Worm (Caenorhabditis elegans) whole organism, L4/young adult: ENCODE measurements around the gene C48B4.8.

Source experiments
- W03F9.2 ChIP-seq: fragments of 150-350 bp; optimal IDR thresholded peaks from 2 replicates; lab custom pipeline; 2014; ENCODE audit warnings: missing biosample characterization, missing genetic modification characterization
- dao-5 ChIP-seq: sonication (generic microtip); optimal IDR thresholded peaks from 2 replicates; lab custom pipeline; 2016; ENCODE audit warnings: missing genotype, missing genetic modification characterization, moderate library complexity, missing compliant biosample characterization
- him-1 ChIP-seq: sonication (generic microtip); optimal IDR thresholded peaks from 2 replicates; lab custom pipeline; 2016; ENCODE audit warnings: missing genotype, missing genetic modification reagents, missing genetic modification characterization, missing compliant biosample characterization

C48B4.8 gene

DNA sequence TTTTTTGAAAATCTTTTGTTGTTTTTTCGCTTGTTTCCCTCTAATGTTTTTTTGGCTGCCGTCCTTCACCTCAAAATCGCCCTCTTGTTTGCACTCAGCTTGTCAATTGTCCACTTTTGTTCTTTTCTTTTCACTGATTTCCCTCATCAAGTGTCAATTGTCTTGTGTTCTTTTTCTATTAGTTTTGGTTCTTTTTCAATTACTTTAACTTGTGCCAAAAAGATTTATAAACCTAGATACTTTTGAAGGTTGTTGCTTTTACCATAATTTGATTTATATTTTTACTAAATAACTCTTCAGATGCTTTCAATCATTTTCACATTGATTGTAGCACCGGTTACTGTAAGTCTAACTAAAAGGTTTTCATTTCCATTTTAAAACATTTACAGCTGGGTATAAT is 7.4 kb upstream of the C48B4.8 start, which contains the start of gene C48B4.13:
Gene C48B4.13, plus strand, starts transcription at position 301 of the 400 bp plus-strand sequence.
- TF ChIP-seq W03F9.2 = no peak
- no peak for TF ChIP-seq him-1 (tag; lab: Kevin White, UChicago)
- no peak for TF ChIP-seq dao-5 (tag; lab: Kevin White, UChicago)

DNA sequence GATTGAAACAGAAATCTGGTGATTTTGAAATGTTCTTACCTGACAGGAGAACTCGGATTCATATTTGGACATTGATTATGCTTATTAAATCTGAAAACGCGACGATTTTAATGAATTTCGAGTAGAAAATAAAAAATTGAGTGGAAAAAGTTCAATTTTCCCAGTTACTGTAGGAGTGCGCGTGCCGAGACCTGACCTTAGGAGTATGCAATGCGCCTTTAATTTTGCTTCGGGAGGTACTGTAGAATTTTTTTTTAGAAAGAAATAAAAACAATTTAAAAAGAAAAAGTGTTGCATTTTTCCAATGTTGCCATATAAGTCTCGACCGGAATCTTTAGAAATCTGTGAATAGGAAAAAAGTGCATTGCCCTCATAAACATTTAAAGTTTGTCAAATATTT is 4.9 kb upstream of the C48B4.8 start, which contains the start of gene C48B4.11:
Gene C48B4.11, minus strand, starts transcription at position 143 of the 400 bp plus-strand sequence.
- TF ChIP-seq dao-5 (tag; lab: Kevin White, UChicago) (no peak), him-1 (tag; lab: Kevin White, UChicago) (no peak), W03F9.2 (no peak)

DNA sequence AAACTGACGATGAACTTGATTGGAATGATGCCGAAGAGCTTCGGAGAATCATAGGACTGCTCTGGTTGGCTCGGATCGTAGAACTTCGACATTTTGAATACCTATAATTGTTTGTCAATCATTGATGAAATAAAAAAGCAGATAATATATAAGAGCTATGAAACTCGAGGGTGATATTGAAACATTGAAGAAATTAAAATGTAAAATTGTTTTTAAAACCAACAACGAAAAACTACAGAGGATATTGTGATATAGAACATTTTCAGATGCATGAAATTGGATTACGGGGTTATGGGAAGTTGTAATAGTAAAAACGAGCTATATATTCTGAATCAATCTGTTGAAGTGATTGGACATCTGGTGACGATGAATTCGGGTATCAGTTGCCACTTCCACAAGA is 3.4 kb upstream of the C48B4.8 start, which contains the start of gene C48B4.10:
Gene C48B4.10, minus strand, starts transcription at position 101 of the 400 bp plus-strand sequence.
- no peak for TF ChIP-seq W03F9.2
- no peak for TF ChIP-seq him-1 (tag; lab: Kevin White, UChicago)
- no peak for TF ChIP-seq dao-5 (tag; lab: Kevin White, UChicago)

DNA sequence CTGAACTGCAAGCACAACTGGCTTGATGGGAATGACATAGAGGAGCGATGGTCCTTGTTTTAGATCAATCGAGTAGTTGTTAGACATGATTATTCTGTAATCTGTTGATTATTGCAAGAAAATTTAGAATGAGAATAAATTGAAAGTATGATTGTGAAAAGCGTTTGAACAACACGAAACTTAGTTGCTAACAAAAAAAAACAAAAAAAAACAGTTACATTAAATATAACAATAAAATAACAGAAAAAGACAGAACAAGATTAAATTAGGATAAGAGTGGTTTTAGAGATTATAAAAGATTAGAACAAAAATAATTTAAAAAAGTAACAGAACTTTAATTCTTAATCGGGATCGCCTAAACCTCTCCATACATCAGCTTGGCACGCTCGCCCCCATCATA is 2.2 kb upstream of the C48B4.8 start, which contains the start of gene C48B4.9:
Gene C48B4.9, minus strand, starts transcription at position 101 of the 400 bp plus-strand sequence.
- TF ChIP-seq W03F9.2 (no peak), dao-5 (tag; lab: Kevin White, UChicago) (no peak), him-1 (tag; lab: Kevin White, UChicago) (no peak)

DNA sequence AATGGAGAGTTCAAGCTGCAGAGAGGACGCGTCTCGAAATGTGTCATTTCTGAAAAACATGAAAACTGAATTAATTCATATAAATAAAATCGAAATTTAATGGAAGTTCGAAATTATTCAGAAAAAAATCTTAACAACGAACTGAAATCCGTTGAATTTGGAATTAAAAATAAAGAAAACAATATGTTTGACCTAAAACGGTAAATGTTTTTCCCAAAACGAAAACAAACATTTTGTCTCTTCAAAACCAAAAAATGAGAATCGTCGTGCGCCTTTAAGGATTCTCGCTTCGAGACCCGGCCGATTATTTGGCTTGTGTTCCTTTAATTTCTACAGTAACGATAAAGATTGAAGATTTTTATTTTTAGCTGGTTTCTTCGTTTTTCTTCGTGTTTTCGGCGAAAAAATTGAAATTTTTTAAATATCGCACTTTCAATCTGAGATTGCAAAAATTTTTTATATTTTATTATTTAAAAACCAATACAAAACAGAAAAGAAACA is 1.6 kb downstream of the C48B4.8 start, which contains the start of gene C48B4.7:
Gene C48B4.7, minus strand, starts transcription at position 51 of the 501 bp plus-strand sequence.
- TF ChIP-seq dao-5 (tag; lab: Kevin White, UChicago) (no peak), W03F9.2 (peak; percentile 15), him-1 (tag; lab: Kevin White, UChicago) (no peak)

DNA sequence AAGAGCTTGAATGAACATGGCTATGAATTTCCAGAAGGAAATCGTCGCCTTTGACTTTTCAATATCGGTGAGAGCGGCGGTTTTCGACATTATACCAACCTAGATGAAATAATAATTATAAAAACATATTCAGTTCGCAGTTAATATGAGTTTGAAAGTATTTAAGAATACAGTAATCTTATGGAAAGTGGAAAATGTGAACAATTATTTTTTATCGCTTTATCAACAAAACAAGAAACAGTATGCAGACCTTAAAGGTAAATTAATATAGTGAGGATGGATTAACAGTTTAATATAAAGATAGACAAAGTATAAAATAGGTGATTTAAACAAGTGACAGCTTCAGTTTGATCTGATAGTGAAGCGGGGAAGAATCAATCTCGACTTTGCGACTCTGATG is 2.6 kb downstream of the C48B4.8 start, which contains the start of gene C48B4.6:
Gene C48B4.6, minus strand, starts transcription at position 101 of the 400 bp plus-strand sequence.
- TF ChIP-seq W03F9.2 (no peak), dao-5 (tag; lab: Kevin White, UChicago) (no peak), him-1 (tag; lab: Kevin White, UChicago) (no peak)

DNA sequence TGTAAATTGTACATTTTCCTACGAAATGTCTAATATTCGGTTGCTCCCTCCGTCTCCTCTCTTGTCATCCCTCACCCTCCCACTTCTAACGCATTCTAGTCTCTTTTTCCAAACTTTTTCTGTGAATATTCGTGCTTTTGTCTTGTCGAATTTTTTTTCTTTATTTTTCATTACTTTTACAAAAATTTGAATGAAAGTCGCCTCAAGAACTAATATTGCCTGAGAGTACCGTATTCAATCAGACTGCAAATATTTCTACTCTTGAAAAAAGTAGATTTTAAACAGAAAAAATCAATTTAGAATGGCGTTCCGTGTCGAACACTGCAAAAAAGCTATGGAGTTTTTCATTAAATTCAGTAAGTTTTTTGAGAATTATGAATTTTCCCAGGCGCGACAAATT is 4.8 kb downstream of the C48B4.8 start, which contains the start of gene ZK1098.11:
Gene ZK1098.11, plus strand, starts transcription at position 301 of the 400 bp plus-strand sequence.
- no peak for TF ChIP-seq dao-5 (tag; lab: Kevin White, UChicago)
- no peak for TF ChIP-seq W03F9.2
- TF ChIP-seq him-1 (tag; lab: Kevin White, UChicago) = no peak

DNA sequence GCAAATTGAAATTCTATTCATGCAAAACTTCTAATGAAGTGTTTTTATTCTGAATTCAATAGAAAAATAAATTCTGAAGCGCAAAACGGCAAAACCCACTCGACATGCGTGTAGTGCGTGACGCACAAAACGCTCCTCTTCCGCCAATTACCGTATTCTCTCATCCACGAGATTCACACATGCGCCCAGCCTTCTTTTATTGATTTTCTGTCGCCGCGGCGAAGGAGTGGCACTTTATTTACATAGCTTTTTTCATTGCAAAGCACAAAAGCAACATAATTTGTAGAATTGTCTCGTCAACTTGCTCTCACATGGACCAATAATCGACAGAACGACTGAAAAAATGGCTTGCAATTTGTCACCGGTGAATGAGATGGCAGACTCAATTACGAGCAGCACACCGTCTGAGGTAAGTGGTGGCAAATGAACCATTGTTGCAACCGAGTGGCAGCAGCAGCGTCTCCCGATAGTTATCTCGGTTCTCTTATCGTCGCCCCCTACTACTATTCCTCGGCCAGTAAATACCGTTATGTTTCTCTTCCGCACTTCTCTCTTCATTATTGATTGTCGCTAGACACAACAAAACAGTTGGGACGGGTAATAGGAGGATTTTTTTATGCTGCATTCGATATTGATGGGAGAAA is 14.9 kb downstream of the C48B4.8 start, which contains the start of gene unc-16:
Gene unc-16, plus strand, starts transcription at position 243 of the 644 bp plus-strand sequence.
- TF ChIP-seq W03F9.2 (peak; percentile 84), dao-5 (tag; lab: Kevin White, UChicago) (no peak), him-1 (tag; lab: Kevin White, UChicago) (peak; percentile 55)

DNA sequence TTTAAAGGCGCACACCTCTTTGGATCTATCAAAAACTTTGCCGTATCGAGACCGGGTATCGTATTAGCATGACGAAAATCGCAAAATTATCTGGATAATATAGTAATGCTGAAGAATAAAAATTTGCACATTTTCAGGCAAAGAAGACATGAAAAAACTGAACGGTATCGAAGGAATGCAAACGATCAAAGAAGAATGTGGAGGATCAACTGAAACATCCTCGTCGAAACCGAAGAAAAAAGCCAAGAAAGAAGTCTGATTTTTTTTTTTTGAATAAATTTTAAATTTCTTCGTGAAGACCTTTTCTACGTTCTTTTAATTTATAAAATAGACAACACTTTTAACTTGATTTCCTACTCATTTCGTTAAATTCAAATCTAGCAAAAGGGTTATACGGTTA is 16.2 kb downstream of the C48B4.8 start, which contains the start of gene ZK1098.12:
Gene ZK1098.12, plus strand, starts transcription at position 301 of the 400 bp plus-strand sequence.
- no peak for TF ChIP-seq W03F9.2
- no peak for TF ChIP-seq dao-5 (tag; lab: Kevin White, UChicago)
- TF ChIP-seq him-1 (tag; lab: Kevin White, UChicago) = no peak

DNA sequence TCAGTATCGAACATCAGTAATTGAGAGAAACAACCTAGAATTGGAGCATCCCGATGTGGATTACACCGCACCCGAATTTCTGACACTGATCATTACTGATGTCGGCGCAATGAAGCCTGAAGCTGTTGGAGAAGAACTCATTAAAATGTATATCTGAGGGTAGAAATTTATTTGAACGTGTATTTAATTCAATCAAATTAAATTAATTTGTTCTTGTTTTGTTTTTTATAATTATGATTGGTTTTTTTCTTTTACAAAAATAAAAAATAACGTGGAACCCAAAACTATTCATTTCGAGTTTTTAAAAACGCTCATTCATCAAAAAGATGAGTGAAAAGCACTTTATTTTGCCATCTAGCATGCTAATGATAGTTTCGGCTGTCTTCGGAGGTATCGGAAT is 16.9 kb downstream of the C48B4.8 start, which contains the start of gene ZK1098.9:
Gene ZK1098.9, plus strand, starts transcription at position 301 of the 400 bp plus-strand sequence.
- TF ChIP-seq W03F9.2 (no peak), him-1 (tag; lab: Kevin White, UChicago) (no peak), dao-5 (tag; lab: Kevin White, UChicago) (no peak)

DNA sequence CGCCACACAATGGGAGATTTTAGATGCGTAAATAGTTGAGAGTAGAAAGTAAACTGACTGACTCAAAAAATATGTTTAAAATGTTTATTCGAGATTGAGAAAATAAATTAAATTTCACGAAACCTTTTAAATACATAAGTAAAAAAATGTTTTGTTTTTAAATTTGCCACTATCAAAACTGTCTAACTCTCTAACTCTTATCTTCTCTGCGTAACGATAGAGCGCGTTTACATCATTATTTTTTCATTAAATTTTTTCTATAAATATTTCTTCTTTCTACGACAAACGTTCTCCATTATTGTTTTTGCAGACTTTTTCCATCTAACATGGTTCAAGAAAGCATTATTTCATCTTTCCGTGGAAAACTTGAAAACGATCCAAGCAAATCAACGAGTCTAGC is 18.2 kb downstream of the C48B4.8 start, which contains the start of gene eif-2Balpha:
Gene eif-2Balpha, plus strand, starts transcription at position 304 of the 400 bp plus-strand sequence.
- peak; percentile 56 for TF ChIP-seq W03F9.2
- no peak for TF ChIP-seq dao-5 (tag; lab: Kevin White, UChicago)
- TF ChIP-seq him-1 (tag; lab: Kevin White, UChicago) = no peak

DNA sequence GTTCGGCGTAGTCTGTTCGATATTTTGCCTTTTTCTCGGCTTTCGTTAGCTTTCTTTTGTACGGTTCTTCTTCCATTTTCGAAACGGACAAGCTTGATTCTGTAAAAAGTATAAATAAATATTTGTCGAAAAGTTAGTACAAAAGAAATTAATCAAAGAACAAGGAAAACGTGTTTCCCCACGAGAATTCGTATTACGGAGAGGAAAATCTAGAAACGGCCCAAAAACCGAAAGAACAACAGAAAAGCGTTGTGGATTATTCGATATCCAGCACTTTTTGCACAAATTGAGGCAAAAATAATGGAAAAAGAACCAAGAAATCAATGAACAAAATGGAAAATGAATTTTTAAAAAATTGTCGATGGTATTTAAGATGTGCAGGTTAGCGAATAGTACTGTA is 18.8 kb downstream of the C48B4.8 start, which contains the start of gene mut-7:
Gene mut-7, minus strand, starts transcription at position 101 of the 400 bp plus-strand sequence.
- TF ChIP-seq W03F9.2 = no peak
- no peak for TF ChIP-seq him-1 (tag; lab: Kevin White, UChicago)

DNA sequence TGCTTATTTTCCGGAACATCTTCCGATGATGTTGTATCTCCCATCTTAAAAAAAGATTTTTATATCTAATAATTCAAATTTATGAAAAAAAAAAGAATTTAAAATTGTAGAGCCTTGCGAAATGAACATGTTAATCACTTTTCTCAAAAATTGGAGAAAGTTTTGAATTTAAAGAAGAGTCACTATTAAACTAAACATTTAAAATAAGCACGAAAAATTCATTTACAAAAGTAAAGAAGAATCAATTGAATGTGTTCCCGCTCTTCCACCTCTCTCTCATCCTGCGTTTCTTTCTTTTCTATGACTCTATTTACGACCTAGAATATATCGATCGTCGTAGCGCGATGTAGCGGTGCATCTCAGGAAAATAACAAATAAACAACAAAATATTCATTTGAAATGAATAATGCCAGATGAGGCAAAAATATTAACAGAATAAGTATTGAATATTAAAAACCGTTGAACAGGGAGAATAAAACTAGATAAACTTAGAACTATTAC is 22.4 kb downstream of the C48B4.8 start, which contains the start of gene ZK1098.3:
Gene ZK1098.3, minus strand, starts transcription at position 51 of the 501 bp plus-strand sequence.
- TF ChIP-seq him-1 (tag; lab: Kevin White, UChicago) (no peak), dao-5 (tag; lab: Kevin White, UChicago) (no peak), W03F9.2 (no peak)
